Fruit fly (Drosophila melanogaster) whole organism, adult: Measurements from ENCODE around the gene Pkg21D.

ENCODE experiments used
- CG11617 ChIP-seq: fragments of 200-800 bp; sonication (Bioruptor generic); optimal IDR thresholded peaks from 2 replicates; lab custom pipeline; 2017; ENCODE audit warnings: mild to moderate bottlenecking, missing biosample characterization, missing genetic modification reagents, missing genetic modification characterization
- CG12768 ChIP-seq: fragments of 200-800 bp; sonication (Bioruptor generic); optimal IDR thresholded peaks from 2 replicates; lab custom pipeline; 2017; ENCODE audit warnings: missing biosample characterization, missing genetic modification characterization, mild to moderate bottlenecking, moderate library complexity, missing genetic modification reagents
- CG14711 ChIP-seq: fragments of 200-800 bp; sonication (Bioruptor generic); optimal IDR thresholded peaks from 2 replicates; lab custom pipeline; 2018; ENCODE audit warnings: missing biosample characterization, mild to moderate bottlenecking, missing genetic modification characterization, moderate library complexity
- CG1620 ChIP-seq: fragments of 200-800 bp; sonication (Bioruptor generic); optimal IDR thresholded peaks from 2 replicates; lab custom pipeline; 2016; ENCODE audit warnings: missing biosample characterization, missing genetic modification characterization
- CG33017 ChIP-seq: fragments of 200-800 bp; sonication (Bioruptor generic); optimal IDR thresholded peaks from 2 replicates; lab custom pipeline; 2018; ENCODE audit warnings: missing biosample characterization, mild to moderate bottlenecking, missing genetic modification characterization, moderate library complexity
- CG5204 ChIP-seq: fragments of 200-800 bp; sonication (Bioruptor generic); optimal IDR thresholded peaks from 2 replicates; lab custom pipeline; 2016; ENCODE audit warnings: missing biosample characterization, missing genetic modification characterization
- CG7045 ChIP-seq: fragments of 200-800 bp; sonication (Bioruptor generic); optimal IDR thresholded peaks from 2 replicates; lab custom pipeline; 2017; ENCODE audit warnings: missing biosample characterization, mild to moderate bottlenecking, missing genetic modification characterization
- CG7101 ChIP-seq: fragments of 200-800 bp; sonication (Bioruptor generic); optimal IDR thresholded peaks from 2 replicates; lab custom pipeline; 2018; ENCODE audit warnings: missing biosample characterization, mild to moderate bottlenecking, missing genetic modification characterization, moderate library complexity
- Clk ChIP-seq: fragments of 200-800 bp; sonication (Bioruptor generic); optimal IDR thresholded peaks from 2 replicates; lab custom pipeline; 2017; ENCODE audit warnings: missing biosample characterization, missing genetic modification characterization
- Crg-1 ChIP-seq: fragments of 200-800 bp; sonication (Bioruptor generic); optimal IDR thresholded peaks from 2 replicates; lab custom pipeline; 2016; ENCODE audit warnings: missing biosample characterization, missing genetic modification characterization
- Hr96 ChIP-seq: fragments of 200-800 bp; sonication (Bioruptor generic); optimal IDR thresholded peaks from 2 replicates; lab custom pipeline; 2016; ENCODE audit warnings: missing biosample characterization, missing genetic modification characterization
- Mnt ChIP-seq: fragments of 200-800 bp; sonication (Bioruptor generic); optimal IDR thresholded peaks from 2 replicates; lab custom pipeline; 2016; ENCODE audit warnings: missing biosample characterization, mild to moderate bottlenecking, missing genetic modification characterization
- bab1 ChIP-seq: fragments of 200-800 bp; sonication (Bioruptor generic); optimal IDR thresholded peaks from 3 replicates; lab custom pipeline; 2019; ENCODE audit warnings: missing biosample characterization, mild to moderate bottlenecking, missing genetic modification characterization, moderate library complexity
- cic ChIP-seq: fragments of 200-800 bp; sonication (Bioruptor generic); optimal IDR thresholded peaks from 2 replicates; lab custom pipeline; 2017; ENCODE audit warnings: missing biosample characterization, mild to moderate bottlenecking, missing genetic modification characterization, moderate library complexity
- cnc ChIP-seq, 2 experiments: fragments of >200 bp; optimal IDR thresholded peaks; 2 replicates each; lab custom pipeline; 2017
- kay ChIP-seq: fragments of 200-800 bp; sonication (Bioruptor generic); peaks from one replicate; lab custom pipeline; 2016; ENCODE audit warnings: missing biosample characterization, missing genetic modification characterization, borderline replicate concordance
- ovo ChIP-seq: fragments of 200-800 bp; sonication (Bioruptor generic); optimal IDR thresholded peaks from 2 replicates; lab custom pipeline; 2016; ENCODE audit warnings: missing biosample characterization, missing genetic modification characterization
- pad ChIP-seq: fragments of 200-800 bp; sonication (Bioruptor generic); optimal IDR thresholded peaks from 3 replicates; lab custom pipeline; 2017; ENCODE audit warnings: missing biosample characterization, missing genetic modification characterization, mild to moderate bottlenecking, moderate library complexity, missing genetic modification reagents
- tj ChIP-seq: fragments of 200-800 bp; sonication (Bioruptor generic); optimal IDR thresholded peaks from 3 replicates; lab custom pipeline; 2017; ENCODE audit warnings: missing biosample characterization, mild to moderate bottlenecking, missing genetic modification characterization, moderate library complexity
- toe ChIP-seq: fragments of 200-800 bp; sonication (Bioruptor generic); optimal IDR thresholded peaks from 2 replicates; lab custom pipeline; 2016; ENCODE audit warnings: missing biosample characterization, missing genetic modification characterization

Pkg21D gene

dm6 chr2L:776236-776635, 14.4 kb downstream of the Pkg21D start, which contains the start of gene CG13946:
TSS of gene CG13946 (plus strand) at chr2L:776536.
- TF ChIP-seq CG7045 (GFP tag; lab: Kevin White, UChicago) (no peak), kay (no peak), toe (GFP tag; lab: Kevin White, UChicago) (no peak), CG14711 (tag; lab: Kevin White, UChicago) (no peak), tj (GFP tag; lab: Kevin White, UChicago) (no peak), cnc (optimal IDR thresholded peaks at IDR 0.05; lab: Kevin White, UChicago) (no peak), Hr96 (no peak), Mnt (no peak)

- TF ChIP-seq CG12768 (GFP tag; lab: Kevin White, UChicago) = no peak
- no peak for TF ChIP-seq Hr96
- TF ChIP-seq CG33017 (tag; lab: Kevin White, UChicago) = no peak
- TF ChIP-seq cnc (optimal IDR thresholded peaks at IDR 0.05; lab: Kevin White, UChicago) = no peak
- no peak for TF ChIP-seq ovo (GFP tag; lab: Kevin White, UChicago)
- TF ChIP-seq toe (GFP tag; lab: Kevin White, UChicago) = no peak
- TF ChIP-seq Crg-1 = no peak
- no peak for TF ChIP-seq Mnt
- TF ChIP-seq kay = no peak
Observed at dm6 chr2L:773247-773646, 17.4 kb downstream of the Pkg21D start, which contains the start of gene CG12506. TSS of gene CG12506 (plus strand) at chr2L:773547.

- no peak for TF ChIP-seq CG5204 (GFP tag; lab: Kevin White, UChicago)
Observed at dm6 chr2L:750299-750698, 40.3 kb downstream of the Pkg21D start.

- TF ChIP-seq cnc (optimal IDR thresholded peaks at IDR 0.05; lab: Kevin White, UChicago) (no peak), Crg-1 (no peak), bab1 (GFP tag; lab: Kevin White, UChicago) (no peak), ovo (GFP tag; lab: Kevin White, UChicago) (no peak), Mnt (no peak), CG1620 (GFP tag; lab: Kevin White, UChicago) (no peak), CG33017 (tag; lab: Kevin White, UChicago) (no peak), cic (GFP tag; lab: Kevin White, UChicago) (no peak), toe (GFP tag; lab: Kevin White, UChicago) (no peak), Clk (no peak), CG14711 (tag; lab: Kevin White, UChicago) (no peak)
Observed at dm6 chr2L:749645-750044, 41.0 kb downstream of the Pkg21D start, which contains the start of gene GABA-B-R3. TSS of gene GABA-B-R3 (plus strand) at chr2L:749945.

dm6 chr2L:745785-746184, 44.8 kb downstream of the Pkg21D start:
- TF ChIP-seq toe (GFP tag; lab: Kevin White, UChicago) (no peak), ovo (GFP tag; lab: Kevin White, UChicago) (no peak), Clk (no peak), Crg-1 (no peak), CG11617 (GFP tag; lab: Kevin White, UChicago) (no peak), CG14711 (tag; lab: Kevin White, UChicago) (no peak), tj (GFP tag; lab: Kevin White, UChicago) (no peak), CG7045 (GFP tag; lab: Kevin White, UChicago) (no peak), cic (GFP tag; lab: Kevin White, UChicago) (no peak), bab1 (GFP tag; lab: Kevin White, UChicago) (no peak), CG7101 (no peak), CG33017 (tag; lab: Kevin White, UChicago) (no peak), Mnt (no peak), cnc (optimal IDR thresholded peaks at IDR 0.05; lab: Kevin White, UChicago) (no peak), pad (GFP tag; lab: Kevin White, UChicago) (no peak), CG5204 (GFP tag; lab: Kevin White, UChicago) (no peak), CG12768 (GFP tag; lab: Kevin White, UChicago) (no peak), CG1620 (GFP tag; lab: Kevin White, UChicago) (no peak), Hr96 (no peak), kay (no peak)

dm6 chr2L:744295-744694, 46.3 kb downstream of the Pkg21D start, which contains the start of gene Eaat2:
TSS of gene Eaat2 (minus strand) at chr2L:744395.
- no peak for TF ChIP-seq cnc (optimal IDR thresholded peaks at IDR 0.05; lab: Kevin White, UChicago)
- no peak for TF ChIP-seq CG5204 (GFP tag; lab: Kevin White, UChicago)
- TF ChIP-seq CG14711 (tag; lab: Kevin White, UChicago) = no peak

dm6 chr2L:740031-740430, 50.6 kb downstream of the Pkg21D start:
- TF ChIP-seq cnc (optimal IDR thresholded peaks at IDR 0.05; lab: Kevin White, UChicago) (no peak), CG14711 (tag; lab: Kevin White, UChicago) (no peak), CG7101 (no peak), CG12768 (GFP tag; lab: Kevin White, UChicago) (no peak), CG5204 (GFP tag; lab: Kevin White, UChicago) (no peak), Mnt (no peak)
